Fruit fly (Drosophila melanogaster) whole organism, embryonic: ENCODE data around the gene CG4570.

Experiments
- B-H1 ChIP-seq: fragments of 200-800 bp; sonication (Bioruptor generic); IDR thresholded peaks from 3 replicates; pipeline ENCODE4 v1.3.6; 2022; ENCODE audit warnings: missing biosample characterization, missing genetic modification characterization
- CG10274 ChIP-seq: fragments of 200-800 bp; sonication (Bioruptor generic); optimal IDR thresholded peaks from 3 replicates; lab custom pipeline; 2017; ENCODE audit warnings: missing biosample characterization, mild to moderate bottlenecking, missing genetic modification characterization
- CG10366 ChIP-seq: fragments of 200-800 bp; sonication (Bioruptor generic); IDR thresholded peaks from 2 replicates; pipeline ENCODE4 v1.3.6; 2022; ENCODE audit warnings: missing biosample characterization, missing genetic modification characterization
- CG10543 ChIP-seq: fragments of 200-800 bp; sonication (Bioruptor generic); optimal IDR thresholded peaks from 3 replicates; lab custom pipeline; 2017; ENCODE audit warnings: missing biosample characterization, mild to moderate bottlenecking, missing genetic modification characterization, moderate library complexity
- CG10979 ChIP-seq: fragments of 200-800 bp; sonication (Bioruptor generic); optimal IDR thresholded peaks from 2 replicates; lab custom pipeline; 2018; ENCODE audit warnings: missing biosample characterization, mild to moderate bottlenecking, missing genetic modification characterization, moderate library complexity
- CG12744 ChIP-seq: fragments of 200-800 bp; sonication (Bioruptor generic); optimal IDR thresholded peaks from 2 replicates; lab custom pipeline; 2016; ENCODE audit warnings: missing biosample characterization, missing genetic modification characterization
- CG13123 ChIP-seq: fragments of 200-800 bp; sonication (Bioruptor generic); optimal IDR thresholded peaks from 2 replicates; lab custom pipeline; 2016; ENCODE audit warnings: missing biosample characterization, missing genetic modification characterization
- CG13424 ChIP-seq: fragments of 200-800 bp; sonication (Bioruptor generic); optimal IDR thresholded peaks from 2 replicates; lab custom pipeline; 2019; ENCODE audit warnings: missing biosample characterization, mild to moderate bottlenecking, missing genetic modification characterization, moderate library complexity
- CG15073 ChIP-seq: fragments of 200-800 bp; sonication (Bioruptor generic); optimal IDR thresholded peaks from 2 replicates; lab custom pipeline; 2016; ENCODE audit warnings: missing biosample characterization, missing genetic modification characterization
- CG17328 ChIP-seq: fragments of 200-800 bp; sonication (Bioruptor generic); IDR thresholded peaks from 2 replicates; pipeline ENCODE4 v1.3.6; 2022; ENCODE audit warnings: missing biosample characterization, missing genetic modification characterization
- CG17912 ChIP-seq: fragments of 200-800 bp; sonication (Bioruptor generic); optimal IDR thresholded peaks from 2 replicates; lab custom pipeline; 2018; ENCODE audit warnings: missing biosample characterization, mild to moderate bottlenecking, missing genetic modification characterization
- CG3065 ChIP-seq: fragments of 200-800 bp; sonication (Bioruptor generic); optimal IDR thresholded peaks from 2 replicates; lab custom pipeline; 2016; ENCODE audit warnings: missing biosample characterization, missing genetic modification characterization
- CG33557 ChIP-seq: fragments of 200-800 bp; sonication (Bioruptor generic); optimal IDR thresholded peaks from 2 replicates; lab custom pipeline; 2019; ENCODE audit warnings: missing biosample characterization, mild to moderate bottlenecking, missing genetic modification characterization, moderate library complexity
- CG34376 ChIP-seq: fragments of 200-800 bp; sonication (Bioruptor generic); optimal IDR thresholded peaks from 2 replicates; lab custom pipeline; 2018; ENCODE audit warnings: missing biosample characterization, mild to moderate bottlenecking, missing genetic modification characterization
- CG4404 ChIP-seq: fragments of 200-800 bp; sonication (Bioruptor generic); IDR thresholded peaks from 2 replicates; pipeline ENCODE4 v1.3.6; 2022; ENCODE audit warnings: missing biosample characterization, missing genetic modification characterization
- Dbx ChIP-seq: fragments of 200-800 bp; sonication (Bioruptor generic); IDR thresholded peaks from 3 replicates; pipeline ENCODE4 v1.3.6; 2022; ENCODE audit warnings: missing biosample characterization, missing genetic modification characterization
- Doc3 ChIP-seq: fragments of 200-800 bp; sonication (Bioruptor generic); IDR thresholded peaks from 3 replicates; pipeline ENCODE4 v1.3.6; 2022; ENCODE audit warnings: missing biosample characterization, missing genetic modification characterization; ENCODE audit not compliant: partially characterized antibody
- Hmx ChIP-seq: fragments of 200-800 bp; sonication (Bioruptor generic); optimal IDR thresholded peaks from 2 replicates; lab custom pipeline; 2016; ENCODE audit warnings: missing biosample characterization, missing genetic modification characterization
- Hr78 ChIP-seq, 2 experiments: fragments of 200-800 bp in 1 of 2; fragments of >200 bp in 1 of 2; sonication (Bioruptor generic) in 1 of 2; optimal IDR thresholded peaks; 2 replicates each; lab custom pipeline; 2017 to 2019; ENCODE audit warnings: missing biosample characterization in 2 of 2, missing genetic modification characterization in 2 of 2, mild to moderate bottlenecking in 1 of 2, moderate library complexity in 1 of 2
- NK7.1 ChIP-seq: fragments of 200-800 bp; sonication (Bioruptor generic); optimal IDR thresholded peaks from 3 replicates; lab custom pipeline; 2016; ENCODE audit warnings: missing biosample characterization, missing genetic modification characterization
- Pdp1 ChIP-seq, 2 experiments: fragments of 200-800 bp; sonication (Bioruptor generic); optimal IDR thresholded peaks; 3 replicates each; lab custom pipeline; 2016; ENCODE audit warnings: missing biosample characterization in 2 of 2, missing genetic modification characterization in 2 of 2, mild to moderate bottlenecking in 1 of 2, moderate library complexity in 1 of 2
- Ptx1 ChIP-seq: fragments of 200-800 bp; sonication (Bioruptor generic); IDR thresholded peaks from 2 replicates; pipeline ENCODE4 v1.3.6; 2022; ENCODE audit warnings: missing biosample characterization, missing genetic modification characterization
- Xrp1 ChIP-seq: fragments of 200-800 bp; sonication (Bioruptor generic); IDR thresholded peaks from 2 replicates; pipeline ENCODE4 v1.3.6; 2022; ENCODE audit warnings: missing biosample characterization, missing genetic modification characterization
- YL-1 ChIP-seq: fragments of 200-800 bp; sonication (Bioruptor generic); optimal IDR thresholded peaks from 3 replicates; lab custom pipeline; 2017; ENCODE audit warnings: missing biosample characterization, mild to moderate bottlenecking, missing genetic modification characterization
- az2 ChIP-seq: fragments of 200-800 bp; sonication (Bioruptor generic); optimal IDR thresholded peaks from 3 replicates; lab custom pipeline; 2016; ENCODE audit warnings: missing biosample characterization, missing genetic modification characterization
- chif ChIP-seq, 2 experiments: fragments of 200-800 bp; sonication (Bioruptor generic); optimal IDR thresholded peaks; 3 replicates each; lab custom pipeline; 2016; ENCODE audit warnings: missing biosample characterization in 2 of 2, missing genetic modification characterization in 2 of 2
- chn ChIP-seq: fragments of 200-800 bp; sonication (Bioruptor generic); optimal IDR thresholded peaks from 2 replicates; lab custom pipeline; 2016; ENCODE audit warnings: missing biosample characterization, missing genetic modification characterization
- corto ChIP-seq: fragments of 200-800 bp; sonication (Bioruptor generic); optimal IDR thresholded peaks from 2 replicates; lab custom pipeline; 2016; ENCODE audit warnings: missing biosample characterization, mild to moderate bottlenecking, missing genetic modification characterization, moderate library complexity
- crol ChIP-seq: fragments of 200-800 bp; sonication (Bioruptor generic); IDR thresholded peaks from 2 replicates; pipeline ENCODE4 v1.3.6; 2022; ENCODE audit warnings: missing biosample characterization, missing genetic modification characterization
- dmrt11E ChIP-seq: fragments of 200-800 bp; sonication (Bioruptor generic); optimal IDR thresholded peaks from 3 replicates; lab custom pipeline; 2018; ENCODE audit warnings: missing biosample characterization, mild to moderate bottlenecking, missing genetic modification characterization, moderate library complexity
- gro ChIP-seq: fragments of 200-800 bp; sonication (Bioruptor generic); optimal IDR thresholded peaks from 2 replicates; lab custom pipeline; 2016; ENCODE audit warnings: missing biosample characterization, missing genetic modification characterization
- hkb ChIP-seq, 2 experiments: fragments of 200-800 bp in 1 of 2; fragments of >200 bp in 1 of 2; sonication (Bioruptor generic) in 1 of 2; IDR thresholded peaks in 1 of 2; optimal IDR thresholded peaks in 1 of 2; 2 replicates each; pipeline versions ENCODE4 v1.3.6 to Lab custom; 2017 to 2022; ENCODE audit warnings: missing biosample characterization in 1 of 2, missing genetic modification characterization in 1 of 2
- ken ChIP-seq: fragments of 200-800 bp; sonication (Bioruptor generic); IDR thresholded peaks from 3 replicates; pipeline ENCODE4 v1.3.6; 2022; ENCODE audit warnings: missing biosample characterization, missing genetic modification characterization
- nau ChIP-seq: fragments of 200-800 bp; sonication (Bioruptor generic); optimal IDR thresholded peaks from 3 replicates; lab custom pipeline; 2017; ENCODE audit warnings: missing biosample characterization, mild to moderate bottlenecking, missing genetic modification characterization, missing genetic modification reagents
- nerfin-1 ChIP-seq: fragments of 200-800 bp; sonication (Bioruptor generic); optimal IDR thresholded peaks from 3 replicates; lab custom pipeline; 2019; ENCODE audit warnings: missing biosample characterization, mild to moderate bottlenecking, missing genetic modification characterization, moderate library complexity
- otp ChIP-seq: fragments of 200-800 bp; sonication (Bioruptor generic); IDR thresholded peaks from 3 replicates; pipeline ENCODE4, ENCODE4 v1.3.6; 2022; ENCODE audit warnings: missing biosample characterization, missing genetic modification characterization
- rib ChIP-seq: fragments of 200-800 bp; sonication (Bioruptor generic); IDR thresholded peaks from 2 replicates; pipeline ENCODE4 v1.3.6; 2022; ENCODE audit warnings: missing biosample characterization, missing genetic modification characterization
- row ChIP-seq: fragments of 200-800 bp; sonication (Bioruptor generic); IDR thresholded peaks from 3 replicates; pipeline ENCODE4 v1.3.6; 2022; ENCODE audit warnings: missing biosample characterization, missing genetic modification characterization
- sens ChIP-seq: fragments of 200-800 bp; sonication (Bioruptor generic); peaks from one replicate; lab custom pipeline; 2016; ENCODE audit warnings: missing biosample characterization, missing genetic modification characterization
- sna ChIP-seq: fragments of 200-800 bp; sonication (Bioruptor generic); IDR thresholded peaks from 2 replicates; pipeline ENCODE4 v1.3.6; 2022; ENCODE audit warnings: missing biosample characterization, missing genetic modification characterization; ENCODE audit not compliant: partially characterized antibody
- sug ChIP-seq: fragments of 200-800 bp; optimal IDR thresholded peaks from 2 replicates; lab custom pipeline; 2019; ENCODE audit warnings: missing biosample characterization, mild to moderate bottlenecking, missing genetic modification characterization, moderate library complexity
- trem ChIP-seq: fragments of 200-800 bp; optimal IDR thresholded peaks from 3 replicates; lab custom pipeline; 2019; ENCODE audit warnings: missing biosample characterization, mild to moderate bottlenecking, missing genetic modification characterization, moderate library complexity
- tup ChIP-seq: fragments of 200-800 bp; sonication (Bioruptor generic); optimal IDR thresholded peaks from 2 replicates; lab custom pipeline; 2016; ENCODE audit warnings: missing biosample characterization, mild to moderate bottlenecking, missing genetic modification characterization, moderate library complexity
- unpg ChIP-seq: fragments of 200-800 bp; sonication (Bioruptor generic); optimal IDR thresholded peaks from 3 replicates; lab custom pipeline; 2018; ENCODE audit warnings: missing biosample characterization, mild to moderate bottlenecking, missing genetic modification characterization, moderate library complexity
- z ChIP-seq: fragments of 200-800 bp; sonication (Bioruptor generic); IDR thresholded peaks from 3 replicates; pipeline ENCODE4 v1.3.6; 2022; ENCODE audit warnings: missing biosample characterization, missing genetic modification characterization

Gene CG4570

DNA sequence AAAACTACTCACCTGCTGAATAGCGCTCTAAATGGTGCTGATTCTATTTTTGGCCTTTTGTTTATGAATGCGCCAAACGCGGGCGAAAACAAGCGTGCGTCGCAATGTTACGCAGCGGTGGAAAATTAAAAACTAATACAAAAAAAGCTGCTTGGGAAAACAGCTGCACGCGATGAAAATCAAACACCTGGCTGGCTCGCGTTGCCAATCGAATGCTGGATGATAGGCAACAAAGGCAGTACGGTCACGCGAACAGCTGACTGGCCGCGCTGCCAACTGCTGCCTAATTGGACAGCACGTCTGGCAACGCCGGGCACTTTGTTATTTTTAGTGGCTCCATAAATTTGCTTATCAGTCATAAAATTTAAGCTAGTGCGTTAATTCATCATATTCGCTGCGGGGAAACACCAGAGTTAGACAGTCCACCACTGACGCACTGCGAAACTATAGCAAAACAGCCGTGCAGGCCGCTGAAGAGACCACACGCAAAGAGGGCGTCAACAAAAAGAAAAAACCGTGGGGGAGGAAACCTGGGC lies 11.9 kb downstream of the CG4570 start, which contains the start of the genes SelR and Tsp86D (continued):
- TF ChIP-seq trem (peak; percentile 99), Pdp1 (GFP tag; optimal IDR thresholded peaks at IDR 0.05; lab: Kevin White, UChicago) (peak in 1 of 2 experiments; percentile 77), CG3065 (GFP tag; lab: Kevin White, UChicago) (no peak), Dbx (GFP tag; lab: Robert Waterston, UW) (peak; percentile 28; the same call in 2 of the 3 replicates), Ptx1 (GFP tag; lab: Robert Waterston, UW) (peak; percentile 21; the same call in 1 of the 2 replicates), chn (no peak), CG10979 (tag; lab: Kevin White, UChicago) (peak; percentile 24), az2 (GFP tag; lab: Kevin White, UChicago) (no peak), chif (GFP tag; optimal IDR thresholded peaks at IDR 0.05; lab: Kevin White, UChicago) (no peak), CG17912 (peak; percentile 57), NK7.1 (no peak), row (GFP tag; lab: Robert Waterston, UW) (peak; percentile 13; the same call in 1 of the 3 replicates), rib (GFP tag; lab: Robert Waterston, UW) (no peak), nerfin-1 (tag; lab: Kevin White, UChicago) (peak; percentile 79), otp (GFP tag; lab: Robert Waterston, UW) (peak; percentile 61; the same call in 1 of the 3 replicates)

DNA sequence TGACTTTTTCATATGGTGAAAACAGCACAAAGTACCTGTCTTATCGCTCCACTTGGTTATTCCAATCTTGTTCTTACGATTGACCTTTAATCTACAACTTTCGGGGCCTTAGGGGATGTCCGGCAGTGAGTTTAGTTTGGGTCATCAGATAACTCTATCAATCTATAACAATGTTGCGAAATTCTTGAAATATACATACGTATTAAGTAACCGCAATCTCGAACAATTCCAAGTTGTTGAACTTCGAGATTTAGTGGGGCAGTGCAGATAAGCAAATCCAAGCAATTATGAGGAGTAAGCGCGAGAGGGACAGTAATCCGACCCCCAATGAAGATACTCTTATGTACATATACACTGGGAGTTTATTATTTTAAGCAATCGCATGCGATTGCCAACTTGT lies 14.0 kb downstream of the CG4570 start:
- no peak for TF ChIP-seq Hmx (GFP tag; lab: Kevin White, UChicago)
- TF ChIP-seq CG13424 (tag; lab: Kevin White, UChicago) = no peak
- no peak for TF ChIP-seq tup (GFP tag; lab: Kevin White, UChicago)
- TF ChIP-seq sug (tag; lab: Kevin White, UChicago) = peak; percentile 92
- peak in 1 of 2 experiments; percentile 12 for TF ChIP-seq Hr78 (GFP tag; optimal IDR thresholded peaks at IDR 0.05; lab: Kevin White, UChicago)
- TF ChIP-seq CG12744 (GFP tag; lab: Kevin White, UChicago) = no peak
- TF ChIP-seq CG17912 = no peak
- TF ChIP-seq CG34376 (GFP tag; lab: Kevin White, UChicago) = peak; percentile 20
- no peak for TF ChIP-seq hkb (optimal IDR thresholded peaks at IDR 0.05; lab: Kevin White, UChicago)
- TF ChIP-seq hkb (GFP tag; IDR thresholded peaks at IDR 0.05; lab: Robert Waterston, UW) = no peak
- TF ChIP-seq Pdp1 (GFP tag; optimal IDR thresholded peaks at IDR 0.05; lab: Kevin White, UChicago) = peak in 1 of 2 experiments; percentile 58
- TF ChIP-seq sens (GFP tag; lab: Kevin White, UChicago) = peak; percentile 37

DNA sequence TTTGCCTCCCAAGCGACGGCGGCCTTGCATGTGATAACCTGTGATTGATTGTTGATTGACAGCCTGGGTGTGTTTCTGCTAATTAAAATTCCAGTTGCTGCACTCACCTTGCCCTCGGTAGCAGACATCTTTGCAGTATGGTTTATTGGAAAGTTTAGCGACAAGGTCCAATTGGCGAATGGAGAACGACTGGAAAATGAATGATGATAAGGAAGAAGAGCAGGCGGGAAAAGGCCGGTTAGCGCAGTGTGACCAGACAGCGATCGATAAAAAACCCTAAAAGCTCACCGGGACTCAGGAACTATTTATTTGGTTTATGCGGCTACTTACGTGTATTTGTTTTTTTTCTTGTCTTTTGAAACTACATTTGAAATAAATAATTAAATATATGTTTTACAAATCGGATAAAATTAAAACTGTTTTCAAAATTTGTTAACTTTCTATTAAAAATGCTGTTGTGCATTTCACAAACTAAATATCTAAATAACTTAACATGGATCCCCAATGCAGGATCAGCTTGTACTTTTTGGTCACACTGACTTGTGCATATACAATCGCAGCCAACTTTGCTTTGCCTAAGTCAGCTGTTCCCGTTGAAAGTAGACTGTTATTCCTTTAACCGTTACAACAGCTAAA lies 15.7 kb downstream of the CG4570 start, which contains the start of gene Fdh:
TSS of gene Fdh (minus strand) at position 234 of the 636 bp plus-strand sequence.
- TF ChIP-seq CG10366 (GFP tag; lab: Robert Waterston, UW) = peak; percentile 39
- TF ChIP-seq CG15073 = no peak
- peak; percentile 79 for TF ChIP-seq dmrt11E (tag; lab: Kevin White, UChicago)
- TF ChIP-seq sna (GFP tag; lab: Robert Waterston, UW) = no peak
- 0 out of 3 replicates have a peak, but pooled peaks have one; percentile 26 for TF ChIP-seq ken (GFP tag; lab: Robert Waterston, UW)
- TF ChIP-seq CG17328 = peak; percentile 60
- peak; percentile 69 for TF ChIP-seq Xrp1 (GFP tag; lab: Robert Waterston, UW)
- TF ChIP-seq CG33557 (GFP tag; lab: Kevin White, UChicago) = peak; percentile 76
- peak; percentile 5 for TF ChIP-seq corto (GFP tag; lab: Kevin White, UChicago)
- TF ChIP-seq z (GFP tag; lab: Robert Waterston, UW) = no peak
- peak; percentile 35; the same call in 1 of the 2 replicates for TF ChIP-seq crol
- TF ChIP-seq gro = no peak
- peak; percentile 41 for TF ChIP-seq YL-1
- TF ChIP-seq CG13123 (GFP tag; lab: Kevin White, UChicago) = peak; percentile 98
- TF ChIP-seq nau (GFP tag; lab: Kevin White, UChicago) = peak; percentile 49
- peak; percentile 9 for TF ChIP-seq CG10543 (GFP tag; lab: Kevin White, UChicago)
- TF ChIP-seq CG10274 (GFP tag; lab: Kevin White, UChicago) = no peak
- no peak for TF ChIP-seq Doc3 (GFP tag; lab: Robert Waterston, UW)
- TF ChIP-seq CG3065 (GFP tag; lab: Kevin White, UChicago) = peak; percentile 29
- TF ChIP-seq CG4404 (GFP tag; lab: Robert Waterston, UW) = no peak
- no peak for TF ChIP-seq Hr78 (GFP tag; optimal IDR thresholded peaks at IDR 0.05; lab: Kevin White, UChicago)
- TF ChIP-seq unpg (GFP tag; lab: Kevin White, UChicago) = peak; percentile 54
- peak; percentile 14; the same call in 1 of the 3 replicates for TF ChIP-seq B-H1 (GFP tag; lab: Robert Waterston, UW)
